Worm (Caenorhabditis elegans) whole organism, L4 larva: ENCODE data around the gene T28C12.6.

Source experiments
- ama-1 ChIP-seq: fragments of 150-350 bp; optimal IDR thresholded peaks from 2 replicates; lab custom pipeline; 2014; ENCODE audit warnings: inconsistent platforms, mixed read lengths
- hmg-1.1 ChIP-seq: fragments of 200-800 bp; sonication (Bioruptor generic); IDR thresholded peaks from 2 replicates; pipeline ENCODE4 v1.3.6; 2022; ENCODE audit warnings: missing genetic modification reagents, missing genetic modification characterization, missing compliant biosample characterization
- nhr-25 ChIP-seq: sonication (generic microtip); optimal IDR thresholded peaks from 2 replicates; lab custom pipeline; 2017; ENCODE audit warnings: missing genetic modification characterization, mild to moderate bottlenecking, missing compliant biosample characterization, antibody characterized with exemption, moderate library complexity, borderline replicate concordance; ENCODE audit not compliant: insufficient read depth
- snpc-4 ChIP-seq: fragments of 150-350 bp; optimal IDR thresholded peaks from 2 replicates; lab custom pipeline; 2014; ENCODE audit warnings: missing biosample characterization, missing genetic modification characterization
- zfp-2 ChIP-seq: sonication (generic microtip); optimal IDR thresholded peaks from 2 replicates; lab custom pipeline; 2016; ENCODE audit warnings: mild to moderate bottlenecking, missing genetic modification characterization, missing compliant biosample characterization

- TF ChIP-seq ama-1 (lab: Kevin White, UChicago), result no peak
- no peak for TF ChIP-seq nhr-25 (tag; lab: Kevin White, UChicago)
- no peak for TF ChIP-seq snpc-4 (tag; lab: Kevin White, UChicago)
- TF ChIP-seq zfp-2 (tag; lab: Kevin White, UChicago), result no peak
- no peak for TF ChIP-seq hmg-1.1 (GFP tag; lab: Robert Waterston, UW)
Measured at ce11 chrV:6357236-6357635, 21.3 kb upstream of the T28C12.6 start.
